Worm (Caenorhabditis elegans) whole organism, young adult: ENCODE results near the gene B0035.15.

Source experiments
- B0261.1 ChIP-seq: sonication (generic microtip); optimal IDR thresholded peaks from 2 replicates; lab custom pipeline; 2016; ENCODE audit warnings: mild to moderate bottlenecking, missing genetic modification characterization, moderate library complexity, missing compliant biosample characterization
- K12H6.12 ChIP-seq: fragments of 200-800 bp; sonication (Bioruptor generic); optimal IDR thresholded peaks from 2 replicates; lab custom pipeline; 2018; ENCODE audit warnings: mild to moderate bottlenecking, missing genetic modification characterization, missing compliant biosample characterization
- ama-1 ChIP-seq, 3 experiments: fragments of 150-350 bp in 1 of 3; sonication (generic microtip) in 2 of 3; optimal IDR thresholded peaks; 2 replicates each; lab custom pipeline; 2014 to 2018; ENCODE audit warnings: missing biosample characterization in 2 of 3, missing genetic modification characterization in 2 of 3, missing genetic modification reagents in 2 of 3
- nhr-179 ChIP-seq: sonication (generic microtip); optimal IDR thresholded peaks from 2 replicates; lab custom pipeline; 2016; ENCODE audit warnings: mild to moderate bottlenecking, missing genetic modification characterization, missing compliant biosample characterization

DNA sequence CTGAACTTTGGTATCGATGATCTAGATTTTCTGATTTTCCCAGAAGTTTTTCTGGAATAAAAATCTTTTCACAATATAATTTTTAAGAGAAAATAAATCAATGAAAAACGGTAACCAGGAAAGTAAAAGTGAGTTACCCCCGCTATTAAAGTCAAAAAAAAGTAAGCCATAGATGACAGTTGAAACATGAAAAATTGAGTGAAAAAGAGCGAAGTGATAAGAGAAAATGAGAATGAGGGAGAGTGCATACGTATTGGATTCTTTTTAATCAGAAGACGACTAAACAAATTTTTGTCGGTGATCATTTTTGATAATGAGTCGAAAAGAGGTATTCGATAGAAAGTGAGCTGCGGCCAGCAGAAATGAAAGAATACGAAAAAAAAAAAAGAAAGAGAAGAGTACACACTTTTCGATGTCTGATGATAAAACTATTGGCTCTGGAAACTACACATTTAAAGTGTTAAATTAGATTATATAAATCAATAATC lies 38.5 kb downstream of the B0035.15 start, which contains the start of gene gtl-1:
- TF ChIP-seq B0261.1, result no peak
- TF ChIP-seq ama-1 (optimal IDR thresholded peaks at IDR 0.05; lab: Kevin White, UChicago), result no peak
- TF ChIP-seq ama-1 (GFP tag; optimal IDR thresholded peaks at IDR 0.05; lab: Kevin White, UChicago), result no peak
- no peak for TF ChIP-seq K12H6.12 (tag; lab: Kevin White, UChicago)
- no peak for TF ChIP-seq nhr-179 (tag; lab: Kevin White, UChicago)
